Worm (Caenorhabditis elegans) whole organism, L2 larva: ENCODE measurements around the gene srlf-20.

ENCODE experiments used
- Y55F3AM.14 ChIP-seq: fragments of 200-800 bp; sonication (Bioruptor generic); optimal IDR thresholded peaks from 2 replicates; lab custom pipeline; 2018; ENCODE audit warnings: mild to moderate bottlenecking, missing genetic modification characterization, missing compliant biosample characterization
- fos-1 ChIP-seq: fragments of 150-350 bp; optimal IDR thresholded peaks from 2 replicates; lab custom pipeline; 2014; ENCODE audit warnings: missing biosample characterization, missing genetic modification characterization
- lsy-2 ChIP-seq, 2 experiments: fragments of 150-350 bp in 1 of 2; sonication (generic microtip) in 1 of 2; optimal IDR thresholded peaks; 2 replicates each; lab custom pipeline; 2014 to 2017; ENCODE audit warnings: missing biosample characterization in 2 of 2, missing genetic modification characterization in 2 of 2
- mdl-1 ChIP-seq, 2 experiments: fragments of 150-350 bp in 1 of 2; sonication (generic microtip) in 1 of 2; optimal IDR thresholded peaks; 2 replicates each; lab custom pipeline; 2017; ENCODE audit warnings: missing biosample characterization in 2 of 2, missing genetic modification characterization in 2 of 2
- nhr-12 ChIP-seq: fragments of 150-350 bp; optimal IDR thresholded peaks from 2 replicates; lab custom pipeline; 2014; ENCODE audit warnings: missing biosample characterization, missing genetic modification characterization
- nhr-237 ChIP-seq: fragments of 150-350 bp; optimal IDR thresholded peaks from 2 replicates; lab custom pipeline; 2014; ENCODE audit warnings: missing biosample characterization, missing genetic modification characterization
- skn-1 ChIP-seq: sonication (generic microtip); optimal IDR thresholded peaks from 2 replicates; lab custom pipeline; 2017; ENCODE audit warnings: missing biosample characterization, missing genetic modification characterization
- unc-62 ChIP-seq: fragments of 150-350 bp; optimal IDR thresholded peaks from 2 replicates; lab custom pipeline; 2014; ENCODE audit warnings: missing biosample characterization, missing genetic modification reagents, missing genetic modification characterization
- ztf-11 ChIP-seq: sonication (generic microtip); optimal IDR thresholded peaks from 2 replicates; lab custom pipeline; 2017; ENCODE audit warnings: missing biosample characterization, missing genetic modification characterization

ce11 chrV:915716-916115, 21.9 kb downstream of the srlf-20 start:
- TF ChIP-seq lsy-2 (tag; optimal IDR thresholded peaks at IDR 0.05; lab: Kevin White, UChicago): no peak
- no peak for TF ChIP-seq unc-62
- TF ChIP-seq ztf-11: no peak
- no peak for TF ChIP-seq fos-1 (tag; lab: Kevin White, UChicago)
- no peak for TF ChIP-seq mdl-1 (tag; optimal IDR thresholded peaks at IDR 0.05; lab: Kevin White, UChicago)
- no peak for TF ChIP-seq Y55F3AM.14 (GFP tag; lab: Kevin White, UChicago)
- no peak for TF ChIP-seq nhr-12 (tag; lab: Kevin White, UChicago)
- no peak for TF ChIP-seq nhr-237 (tag; lab: Kevin White, UChicago)
- no peak for TF ChIP-seq skn-1 (tag; lab: Kevin White, UChicago)
